Fruit fly (Drosophila melanogaster): Measurements from ENCODE around the gene CG11694.
A peak's percentile ranks its signal among the peaks of the same experiment; 100 is the strongest.

CG11694 gene

DNA sequence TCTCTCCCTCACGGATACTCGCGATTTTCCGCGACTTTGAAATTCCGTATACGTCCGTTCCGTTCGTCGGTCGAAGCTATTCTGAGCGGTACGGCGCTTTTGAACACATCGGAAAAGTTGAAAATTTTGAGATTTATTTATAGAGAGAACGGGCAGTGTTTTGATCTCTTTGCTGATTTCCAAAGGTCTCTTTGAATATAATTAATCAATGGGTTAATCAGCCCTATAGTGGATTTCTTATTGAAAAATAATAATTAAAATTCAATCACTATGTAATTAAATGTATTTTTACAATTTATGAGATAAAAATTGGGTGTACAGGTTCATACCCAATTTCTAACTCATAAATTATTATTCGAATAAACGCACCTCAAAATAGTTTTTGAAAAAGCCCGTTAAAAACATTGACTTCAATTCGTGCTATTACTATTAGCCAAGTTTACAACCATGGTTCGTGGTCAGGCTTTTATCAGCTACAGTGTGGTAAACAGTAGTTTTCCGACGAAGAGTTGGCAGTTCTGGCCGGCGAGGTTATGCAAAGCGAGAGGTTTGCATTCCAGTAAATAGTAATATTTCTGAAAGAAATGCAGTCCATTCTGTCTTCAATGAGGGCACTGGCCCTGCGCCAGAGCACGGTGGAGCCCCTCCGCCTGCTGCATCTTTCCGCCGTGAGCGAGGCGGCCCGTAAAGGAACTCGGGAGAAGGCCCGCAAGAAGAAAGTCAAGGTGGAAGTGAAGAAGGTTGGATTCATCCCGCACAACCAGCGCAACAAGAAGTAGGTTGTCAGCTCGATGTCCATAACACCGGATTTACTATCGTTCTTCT, 10.8 kb downstream of the CG11694 start, which contains the start of the genes CG9626 and mRpL1 (continued):
- TF ChIP-seq CG17385 (GFP tag; optimal IDR thresholded peaks at IDR 0.05) (no peak), toy (GFP tag; IDR thresholded peaks at IDR 0.05) (no peak), inv (GFP tag; IDR thresholded peaks at IDR 0.05; ENCODE audit: partially characterized antibody) (no peak), CG7357 (GFP tag; IDR thresholded peaks at IDR 0.05) (no peak), Rx (GFP tag; IDR thresholded peaks at IDR 0.05) (no peak), Adf1 (GFP tag; IDR thresholded peaks at IDR 0.05) (no peak), CG18476 (GFP tag; optimal IDR thresholded peaks at IDR 0.05) (no peak), CG6683 (GFP tag; optimal IDR thresholded peaks at IDR 0.05) (no peak), CG16779 (GFP tag; IDR thresholded peaks at IDR 0.05) (no peak), corto (GFP tag; optimal IDR thresholded peaks at IDR 0.05) (no peak), CG11456 (GFP tag; IDR thresholded peaks at IDR 0.05) (no peak), CG7786 (GFP tag; optimal IDR thresholded peaks at IDR 0.05) (peak; percentile 9), ems (GFP tag; optimal IDR thresholded peaks at IDR 0.05) (no peak), Dp (GFP tag; optimal IDR thresholded peaks at IDR 0.05) (peak; percentile 58), CG3407 (GFP tag; optimal IDR thresholded peaks at IDR 0.05) (no peak), Dref (GFP tag; IDR thresholded peaks at IDR 0.05) (peak; percentile 42), Oli (tag; optimal IDR thresholded peaks at IDR 0.05) (no peak), tx (GFP tag; optimal IDR thresholded peaks at IDR 0.05) (no peak), dpn (GFP tag; optimal IDR thresholded peaks at IDR 0.05) (peak in 1 of 2 experiments; percentile 43), CG2202 (tag; optimal IDR thresholded peaks at IDR 0.05) (no peak), HLH3B (GFP tag; IDR thresholded peaks at IDR 0.05) (no peak), crol (GFP tag; IDR thresholded peaks at IDR 0.05) (no peak), her (GFP tag; optimal IDR thresholded peaks at IDR 0.05) (no peak), gsb (GFP tag; IDR thresholded peaks at IDR 0.05) (no peak), Elba2 (GFP tag; optimal IDR thresholded peaks at IDR 0.05) (no peak), CG6854 (GFP tag; optimal IDR thresholded peaks at IDR 0.05) (no peak), Eip74EF (GFP tag; optimal IDR thresholded peaks at IDR 0.05) (no peak), ranshi (GFP tag; IDR thresholded peaks at IDR 0.05) (0 out of 2 replicates have a peak, but pooled peaks have one; percentile 35), usp (GFP tag; optimal IDR thresholded peaks at IDR 0.05) (no peak), Med (GFP tag) (peak; percentile 86), MBD-R2 (GFP tag; IDR thresholded peaks at IDR 0.05) (peak; percentile 91), Mad (GFP tag; optimal IDR thresholded peaks at IDR 0.05) (peak; percentile 15), odd (GFP tag; optimal IDR thresholded peaks at IDR 0.05) (no peak), Abd-B (GFP tag; optimal IDR thresholded peaks at IDR 0.05) (peak; percentile 78), CG32772 (GFP tag; IDR thresholded peaks at IDR 0.05) (no peak), Hey (tag; optimal IDR thresholded peaks at IDR 0.05) (no peak), CG1233 (GFP tag; optimal IDR thresholded peaks at IDR 0.05) (no peak), hth (optimal IDR thresholded peaks at IDR 0.05) (no peak), CG6791 (GFP tag; IDR thresholded peaks at IDR 0.05; ENCODE audit: partially characterized antibody) (no peak), CG4617 (GFP tag; optimal IDR thresholded peaks at IDR 0.05; ENCODE audit: borderline replicate concordance) (peak; percentile 92), CG10462 (GFP tag; optimal IDR thresholded peaks at IDR 0.05) (no peak), prd (optimal IDR thresholded peaks at IDR 0.05) (no peak), prd (GFP tag; IDR thresholded peaks at IDR 0.05) (no peak), CG4854 (GFP tag; optimal IDR thresholded peaks at IDR 0.05) (no peak), Antp (GFP tag; optimal IDR thresholded peaks at IDR 0.05) (no peak)

Measured in whole organism, embryonic.